Fruit fly (Drosophila melanogaster) whole organism, embryonic: Measurements from ENCODE around the gene CG7943.

Source experiments
- Abd-B ChIP-seq: fragments of 200-800 bp; sonication (Bioruptor generic); optimal IDR thresholded peaks from 2 replicates; lab custom pipeline; 2018; ENCODE audit warnings: missing biosample characterization, mild to moderate bottlenecking, missing genetic modification characterization, moderate library complexity
- Awh ChIP-seq: fragments of 200-800 bp; sonication (Bioruptor generic); IDR thresholded peaks from 2 replicates; pipeline ENCODE4, ENCODE4 v1.3.6; 2022; ENCODE audit warnings: missing biosample characterization, missing genetic modification characterization
- BEAF-32 ChIP-seq: fragments of 200-800 bp; sonication (Bioruptor generic); optimal IDR thresholded peaks from 3 replicates; lab custom pipeline; 2017; ENCODE audit warnings: missing biosample characterization, missing genetic modification characterization, mild to moderate bottlenecking, moderate library complexity, missing genetic modification reagents
- CG10654 ChIP-seq: fragments of 200-800 bp; sonication (Bioruptor generic); optimal IDR thresholded peaks from 2 replicates; lab custom pipeline; 2016; ENCODE audit warnings: missing biosample characterization, missing genetic modification characterization
- CG11695 ChIP-seq: fragments of 200-800 bp; sonication (Bioruptor generic); IDR thresholded peaks from 3 replicates; pipeline ENCODE4 v1.3.6; 2022; ENCODE audit warnings: missing biosample characterization, missing genetic modification characterization
- CG12071 ChIP-seq: fragments of 200-800 bp; sonication (Bioruptor generic); optimal IDR thresholded peaks from 3 replicates; lab custom pipeline; 2018; ENCODE audit warnings: missing biosample characterization, mild to moderate bottlenecking, missing genetic modification characterization
- CG15514 ChIP-seq: fragments of 200-800 bp; sonication (Bioruptor generic); optimal IDR thresholded peaks from 3 replicates; lab custom pipeline; 2017; ENCODE audit warnings: missing biosample characterization, missing genetic modification characterization, mild to moderate bottlenecking, moderate library complexity, missing genetic modification reagents
- CG16813 ChIP-seq: fragments of 200-800 bp; sonication (Bioruptor generic); IDR thresholded peaks from 3 replicates; pipeline ENCODE4 v1.3.6; 2022; ENCODE audit warnings: missing biosample characterization, missing genetic modification characterization; ENCODE audit not compliant: partially characterized antibody
- CG34224 ChIP-seq: fragments of 200-800 bp; sonication (Bioruptor generic); IDR thresholded peaks from 3 replicates; pipeline ENCODE4 v1.3.6; 2022; ENCODE audit warnings: missing biosample characterization, missing genetic modification characterization; ENCODE audit not compliant: partially characterized antibody
- CG34376 ChIP-seq: fragments of 200-800 bp; sonication (Bioruptor generic); optimal IDR thresholded peaks from 2 replicates; lab custom pipeline; 2018; ENCODE audit warnings: missing biosample characterization, mild to moderate bottlenecking, missing genetic modification characterization
- CG4820 ChIP-seq: fragments of 200-800 bp; sonication (Bioruptor generic); optimal IDR thresholded peaks from 3 replicates; lab custom pipeline; 2016; ENCODE audit warnings: missing biosample characterization, missing genetic modification characterization
- CG5245 ChIP-seq: fragments of 200-800 bp; sonication (Bioruptor generic); optimal IDR thresholded peaks from 3 replicates; lab custom pipeline; 2016; ENCODE audit warnings: missing biosample characterization, missing genetic modification characterization
- CG7963 ChIP-seq: fragments of 200-800 bp; sonication (Bioruptor generic); IDR thresholded peaks from 3 replicates; pipeline ENCODE4 v1.3.6; 2022; ENCODE audit warnings: missing biosample characterization, missing genetic modification characterization; ENCODE audit not compliant: partially characterized antibody
- CG9609 ChIP-seq: fragments of 200-800 bp; sonication (Bioruptor generic); optimal IDR thresholded peaks from 3 replicates; lab custom pipeline; 2016; ENCODE audit warnings: missing biosample characterization, missing genetic modification characterization
- CG9727 ChIP-seq: fragments of 200-800 bp; sonication (Bioruptor generic); optimal IDR thresholded peaks from 3 replicates; lab custom pipeline; 2017; ENCODE audit warnings: missing biosample characterization, mild to moderate bottlenecking, missing genetic modification characterization
- CoRest ChIP-seq: fragments of 200-800 bp; sonication (Bioruptor generic); optimal IDR thresholded peaks from 3 replicates; lab custom pipeline; 2018; ENCODE audit warnings: missing biosample characterization, mild to moderate bottlenecking, missing genetic modification characterization, moderate library complexity
- CrebB ChIP-seq: fragments of 200-800 bp; sonication (Bioruptor generic); optimal IDR thresholded peaks from 3 replicates; lab custom pipeline; 2018; ENCODE audit warnings: missing biosample characterization, mild to moderate bottlenecking, missing genetic modification characterization
- Dll ChIP-seq: fragments of 200-800 bp; sonication (Bioruptor generic); IDR thresholded peaks from 4 replicates; pipeline ENCODE4 v1.3.6; 2022; ENCODE audit warnings: missing biosample characterization, missing genetic modification characterization; ENCODE audit not compliant: partially characterized antibody
- Drgx ChIP-seq: fragments of 200-800 bp; sonication (Bioruptor generic); IDR thresholded peaks from 2 replicates; pipeline ENCODE4 v1.3.6; 2022; ENCODE audit warnings: missing biosample characterization, missing genetic modification characterization
- E2f2 ChIP-seq: fragments of 200-800 bp; sonication (Bioruptor generic); IDR thresholded peaks from 2 replicates; pipeline ENCODE4 v1.3.6; 2022; ENCODE audit warnings: missing biosample characterization, missing genetic modification characterization
- Fer1 ChIP-seq: fragments of 200-800 bp; sonication (Bioruptor generic); optimal IDR thresholded peaks from 2 replicates; lab custom pipeline; 2017; ENCODE audit warnings: missing biosample characterization, mild to moderate bottlenecking, missing genetic modification characterization
- HmgD ChIP-seq: fragments of 200-800 bp; sonication (Bioruptor generic); optimal IDR thresholded peaks from 3 replicates; lab custom pipeline; 2016; ENCODE audit warnings: missing biosample characterization, missing genetic modification characterization
- Myb ChIP-seq: fragments of 200-800 bp; sonication (Bioruptor generic); optimal IDR thresholded peaks from 2 replicates; lab custom pipeline; 2016; ENCODE audit warnings: missing biosample characterization, missing genetic modification characterization
- Nf-YB ChIP-seq: fragments of 200-800 bp; sonication (Bioruptor generic); optimal IDR thresholded peaks from 3 replicates; lab custom pipeline; 2019; ENCODE audit warnings: missing biosample characterization, mild to moderate bottlenecking, missing genetic modification characterization, moderate library complexity
- Opbp ChIP-seq: fragments of 200-800 bp; sonication (Bioruptor generic); IDR thresholded peaks from 3 replicates; pipeline ENCODE4 v1.3.6; 2022; ENCODE audit warnings: missing biosample characterization, missing genetic modification characterization; ENCODE audit not compliant: partially characterized antibody
- Rfx ChIP-seq: fragments of 200-800 bp; sonication (Bioruptor generic); IDR thresholded peaks from 2 replicates; pipeline ENCODE4 v1.3.6; 2022; ENCODE audit warnings: missing biosample characterization, missing genetic modification characterization
- Sry-δ ChIP-seq: fragments of 200-800 bp; sonication (Bioruptor generic); optimal IDR thresholded peaks from 2 replicates; lab custom pipeline; 2016; ENCODE audit warnings: missing biosample characterization, missing genetic modification characterization
- YL-1 ChIP-seq: fragments of 200-800 bp; sonication (Bioruptor generic); optimal IDR thresholded peaks from 3 replicates; lab custom pipeline; 2017; ENCODE audit warnings: missing biosample characterization, mild to moderate bottlenecking, missing genetic modification characterization
- amos ChIP-seq: fragments of 200-800 bp; sonication (Bioruptor generic); IDR thresholded peaks from 2 replicates; pipeline ENCODE4 v1.3.6; 2022; ENCODE audit warnings: missing biosample characterization, missing genetic modification characterization; ENCODE audit not compliant: partially characterized antibody
- bbx ChIP-seq: fragments of 200-800 bp; sonication (Bioruptor generic); IDR thresholded peaks from 2 replicates; pipeline ENCODE4 v1.3.6; 2022; ENCODE audit warnings: missing biosample characterization, missing genetic modification characterization; ENCODE audit not compliant: partially characterized antibody
- ci ChIP-seq: fragments of 200-800 bp; sonication (Bioruptor generic); IDR thresholded peaks from 3 replicates; pipeline ENCODE4 v1.3.6; 2022; ENCODE audit warnings: missing biosample characterization, missing genetic modification characterization
- croc ChIP-seq: fragments of 200-800 bp; sonication (Bioruptor generic); conservative IDR thresholded peaks from 3 replicates; pipeline ENCODE4 v1.3.6; 2022; ENCODE audit warnings: missing biosample characterization, missing genetic modification characterization
- fru ChIP-seq: fragments of >200 bp; optimal IDR thresholded peaks from 2 replicates; lab custom pipeline; 2017
- gem ChIP-seq: fragments of 200-800 bp; sonication (Bioruptor generic); optimal IDR thresholded peaks from 2 replicates; lab custom pipeline; 2019; ENCODE audit warnings: missing biosample characterization, mild to moderate bottlenecking, missing genetic modification characterization, moderate library complexity
- gfzf ChIP-seq: fragments of 200-800 bp; sonication (Bioruptor generic); optimal IDR thresholded peaks from 2 replicates; lab custom pipeline; 2016; ENCODE audit warnings: missing biosample characterization, mild to moderate bottlenecking, missing genetic modification characterization, moderate library complexity
- gro ChIP-seq: fragments of 200-800 bp; sonication (Bioruptor generic); optimal IDR thresholded peaks from 2 replicates; lab custom pipeline; 2016; ENCODE audit warnings: missing biosample characterization, missing genetic modification characterization
- inv ChIP-seq: fragments of 200-800 bp; sonication (Bioruptor generic); IDR thresholded peaks from 2 replicates; pipeline ENCODE4 v1.3.6; 2022; ENCODE audit warnings: missing biosample characterization, missing genetic modification characterization; ENCODE audit not compliant: partially characterized antibody
- knrl ChIP-seq: fragments of 200-800 bp; sonication (Bioruptor generic); IDR thresholded peaks from 3 replicates; pipeline ENCODE4 v1.3.6; 2022; ENCODE audit warnings: missing biosample characterization, missing genetic modification characterization; ENCODE audit not compliant: partially characterized antibody
- nom ChIP-seq: fragments of 200-800 bp; sonication (Bioruptor generic); optimal IDR thresholded peaks from 2 replicates; lab custom pipeline; 2017; ENCODE audit warnings: missing biosample characterization, missing genetic modification characterization, mild to moderate bottlenecking, moderate library complexity, missing genetic modification reagents
- p53 ChIP-seq: fragments of 200-800 bp; sonication (Bioruptor generic); optimal IDR thresholded peaks from 2 replicates; lab custom pipeline; 2016; ENCODE audit warnings: missing biosample characterization, missing genetic modification characterization
- pho ChIP-seq: fragments of 200-800 bp; sonication (Bioruptor generic); optimal IDR thresholded peaks from 2 replicates; lab custom pipeline; 2016; ENCODE audit warnings: missing biosample characterization, missing genetic modification characterization
- phol ChIP-seq: fragments of 200-800 bp; sonication (Bioruptor generic); optimal IDR thresholded peaks from 3 replicates; lab custom pipeline; 2018; ENCODE audit warnings: missing biosample characterization, mild to moderate bottlenecking, missing genetic modification characterization, moderate library complexity
- pzg ChIP-seq: fragments of 200-800 bp; sonication (Bioruptor generic); optimal IDR thresholded peaks from 3 replicates; lab custom pipeline; 2018; ENCODE audit warnings: missing biosample characterization, mild to moderate bottlenecking, missing genetic modification characterization, moderate library complexity
- ranshi ChIP-seq: fragments of 200-800 bp; sonication (Bioruptor generic); IDR thresholded peaks from 2 replicates; pipeline ENCODE4 v1.3.6; 2022; ENCODE audit warnings: missing biosample characterization, missing genetic modification characterization
- tna ChIP-seq: fragments of 200-800 bp; sonication (Bioruptor generic); IDR thresholded peaks from 2 replicates; pipeline ENCODE4 v1.3.6; 2022; ENCODE audit warnings: missing biosample characterization, missing genetic modification characterization; ENCODE audit not compliant: partially characterized antibody
- trem ChIP-seq: fragments of 200-800 bp; optimal IDR thresholded peaks from 3 replicates; lab custom pipeline; 2019; ENCODE audit warnings: missing biosample characterization, mild to moderate bottlenecking, missing genetic modification characterization, moderate library complexity
- trh ChIP-seq: fragments of 200-800 bp; sonication (Bioruptor generic); optimal IDR thresholded peaks from 2 replicates; lab custom pipeline; 2016; ENCODE audit warnings: missing biosample characterization, missing genetic modification characterization
- unc-4 ChIP-seq: fragments of 200-800 bp; sonication (Bioruptor generic); IDR thresholded peaks from 2 replicates; pipeline ENCODE4 v1.3.6; 2022; ENCODE audit warnings: missing biosample characterization, missing genetic modification characterization; ENCODE audit not compliant: partially characterized antibody
- vfl ChIP-seq: fragments of 200-800 bp; sonication (Bioruptor generic); optimal IDR thresholded peaks from 2 replicates; lab custom pipeline; 2016; ENCODE audit warnings: missing biosample characterization, missing genetic modification characterization
- zfh2 ChIP-seq: fragments of 200-800 bp; sonication (Bioruptor generic); optimal IDR thresholded peaks from 2 replicates; lab custom pipeline; 2016; ENCODE audit warnings: missing biosample characterization, missing genetic modification characterization

CG7943 gene

DNA sequence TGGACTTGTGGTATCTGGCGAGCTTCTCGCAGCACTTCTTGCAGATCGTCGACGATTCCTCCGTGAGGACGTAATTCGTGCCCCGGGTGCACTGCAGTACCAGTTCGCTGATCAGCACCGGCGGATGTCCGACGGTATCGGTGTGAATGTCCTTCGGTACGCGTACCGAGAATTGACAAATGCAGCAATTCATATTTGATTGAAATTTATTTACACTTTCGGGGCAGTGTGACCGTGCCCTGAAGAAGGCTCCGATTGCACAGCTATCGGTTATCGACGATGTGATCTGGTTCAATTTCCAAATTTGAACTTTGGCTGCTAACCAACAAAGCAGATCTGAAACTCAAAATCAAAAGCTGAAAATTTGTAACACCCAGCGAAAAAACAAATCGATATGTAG is 9.7 kb upstream of the CG7943 start, which contains the start of gene ZIPIC (continued):
- TF ChIP-seq pho (GFP tag; lab: Kevin White, UChicago) (no peak), fru (no peak), Opbp (GFP tag; lab: Robert Waterston, UW) (peak; percentile 64; the same call in 1 of the 3 replicates), Myb (GFP tag; lab: Kevin White, UChicago) (peak; percentile 84), nom (GFP tag; lab: Kevin White, UChicago) (no peak), CG12071 (GFP tag; lab: Kevin White, UChicago) (no peak), tna (GFP tag; lab: Robert Waterston, UW) (no peak), Drgx (no peak), YL-1 (GFP tag; lab: Kevin White, UChicago) (peak; percentile 70), HmgD (GFP tag; lab: Kevin White, UChicago) (no peak), CG16813 (GFP tag; lab: Robert Waterston, UW) (peak; percentile 56; the same call in 2 of the 3 replicates), inv (GFP tag; lab: Robert Waterston, UW) (peak; percentile 27), E2f2 (GFP tag; lab: Robert Waterston, UW) (peak; percentile 87), CG4820 (GFP tag; lab: Kevin White, UChicago) (no peak), CG34224 (GFP tag; lab: Robert Waterston, UW) (peak; percentile 69), Fer1 (GFP tag; lab: Kevin White, UChicago) (no peak), bbx (GFP tag; lab: Robert Waterston, UW) (peak; percentile 52), knrl (GFP tag; lab: Robert Waterston, UW) (peak; percentile 36; the same call in 1 of the 3 replicates), p53 (no peak), gem (tag; lab: Kevin White, UChicago) (no peak), Nf-YB (no peak), Sry-δ (GFP tag; lab: Kevin White, UChicago) (peak; percentile 61), ci (0 out of 3 replicates have a peak, but pooled peaks have one; percentile 6), CrebB (tag; lab: Kevin White, UChicago) (no peak), trem (tag; lab: Kevin White, UChicago) (peak; percentile 49), trh (GFP tag; lab: Kevin White, UChicago) (no peak), pzg (GFP tag; lab: Kevin White, UChicago) (peak; percentile 67), phol (tag; lab: Kevin White, UChicago) (no peak), Rfx (GFP tag; lab: Robert Waterston, UW) (no peak), BEAF-32 (GFP tag; lab: Kevin White, UChicago) (peak; percentile 49), CG11695 (GFP tag; lab: Robert Waterston, UW) (no peak), gfzf (GFP tag; lab: Kevin White, UChicago) (peak; percentile 50), unc-4 (GFP tag; lab: Robert Waterston, UW) (peak; percentile 58), CoRest (tag; lab: Kevin White, UChicago) (no peak), gro (GFP tag; lab: Kevin White, UChicago) (no peak), CG34376 (GFP tag; lab: Kevin White, UChicago) (no peak), ranshi (no peak), croc (GFP tag; lab: Robert Waterston, UW) (no peak), Abd-B (GFP tag; lab: Kevin White, UChicago) (no peak), Awh (GFP tag; lab: Robert Waterston, UW) (no peak), CG7963 (GFP tag; lab: Robert Waterston, UW) (0 out of 3 replicates have a peak, but pooled peaks have one; percentile 7), Dll (GFP tag; lab: Robert Waterston, UW) (peak; percentile 53; the same call in 1 of the 4 replicates), CG10654 (GFP tag; lab: Kevin White, UChicago) (no peak), CG5245 (no peak), vfl (GFP tag; lab: Kevin White, UChicago) (no peak), CG15514 (GFP tag; lab: Kevin White, UChicago) (peak; percentile 99), CG9609 (GFP tag; lab: Kevin White, UChicago) (no peak), amos (GFP tag; lab: Robert Waterston, UW) (peak; percentile 61; the same call in 1 of the 2 replicates), CG9727 (GFP tag; lab: Kevin White, UChicago) (no peak), zfh2 (GFP tag; lab: Kevin White, UChicago) (no peak)
